Worm (Caenorhabditis elegans): ENCODE data around the gene ZK1248.11.
A peak's percentile ranks its signal among the peaks of the same experiment; 100 is the strongest.

Gene ZK1248.11

ce11 chrII:5844694-5845129 is 16.3 kb upstream of the ZK1248.11 start (continued):
- TF ChIP-seq lir-3 (tag; optimal IDR thresholded peaks at IDR 0.05) (peak; percentile 87), lin-39 (tag; optimal IDR thresholded peaks at IDR 0.05) (peak; percentile 85), dmd-6 (GFP tag; IDR thresholded peaks at IDR 0.05) (peak; percentile 99), set-16 (GFP tag; IDR thresholded peaks at IDR 0.05) (peak; percentile 83), nhr-102 (tag; optimal IDR thresholded peaks at IDR 0.05) (peak; percentile 98), daf-19 (GFP tag; conservative IDR thresholded peaks at IDR 0.05) (peak; percentile 99), ztf-7 (tag; optimal IDR thresholded peaks at IDR 0.05) (peak; percentile 91), D1046.2 (GFP tag; IDR thresholded peaks at IDR 0.05) (peak; percentile 92), spr-1 (tag; optimal IDR thresholded peaks at IDR 0.05) (peak; percentile 97), nhr-48 (tag; optimal IDR thresholded peaks at IDR 0.05) (peak; percentile 97), egl-27 (tag; optimal IDR thresholded peaks at IDR 0.05) (peak; percentile 93), nhr-237 (tag; optimal IDR thresholded peaks at IDR 0.05) (peak; percentile 70), Y75B8A.6 (GFP tag; IDR thresholded peaks at IDR 0.05) (peak; percentile 78), ceh-32 (tag; optimal IDR thresholded peaks at IDR 0.05; ENCODE audit: poor library complexity) (peak; percentile 91), mes-2 (tag; optimal IDR thresholded peaks at IDR 0.05; ENCODE audit: poor library complexity, severe bottlenecking) (peak; percentile 96), ceh-44 (GFP tag; IDR thresholded peaks at IDR 0.05) (peak; percentile 89; the same call in 1 of the 2 replicates), lin-1 (GFP tag; IDR thresholded peaks at IDR 0.05) (peak; percentile 95), jun-1 (tag; optimal IDR thresholded peaks at IDR 0.05) (peak; percentile 98), Y5F2A.4 (GFP tag; optimal IDR thresholded peaks at IDR 0.05) (peak; percentile 88), madf-9 (GFP tag; conservative IDR thresholded peaks at IDR 0.05) (peak; percentile 98), ceh-28 (tag; optimal IDR thresholded peaks at IDR 0.05) (peak; percentile 49), mxl-3 (GFP tag; optimal IDR thresholded peaks at IDR 0.05) (peak; percentile 89), dpl-1 (GFP tag; optimal IDR thresholded peaks at IDR 0.05) (peak; percentile 87), Y105C5A.15 (GFP tag; IDR thresholded peaks at IDR 0.05) (peak; percentile 74; the same call in 1 of the 2 replicates), nhr-76 (tag; optimal IDR thresholded peaks at IDR 0.05) (peak; percentile 77), mdl-1 (tag; optimal IDR thresholded peaks at IDR 0.05) (peak; percentile 94 to 95), zag-1 (tag; optimal IDR thresholded peaks at IDR 0.05) (peak; percentile 97), pha-4 (GFP tag; IDR thresholded peaks at IDR 0.05) (peak; percentile 99), pha-4 (tag; optimal IDR thresholded peaks at IDR 0.05) (peak; percentile 27), tra-1 (GFP tag; IDR thresholded peaks at IDR 0.05) (peak; percentile 98), madf-5 (GFP tag; IDR thresholded peaks at IDR 0.05) (peak; percentile 5 to 96; a peak in 3 of 4 replicates), ceh-20 (GFP tag; IDR thresholded peaks at IDR 0.05) (peak; percentile 99), mep-1 (tag; optimal IDR thresholded peaks at IDR 0.05) (peak; percentile 99), nhr-77 (tag; optimal IDR thresholded peaks at IDR 0.05) (peak; percentile 98), sdz-12 (GFP tag; optimal IDR thresholded peaks at IDR 0.05) (peak; percentile 82), unc-39 (tag; optimal IDR thresholded peaks at IDR 0.05) (peak; percentile 75), hmg-1.1 (GFP tag; IDR thresholded peaks at IDR 0.05) (peak; percentile 100), aly-2 (tag; optimal IDR thresholded peaks at IDR 0.05) (no peak), hlh-30 (tag; optimal IDR thresholded peaks at IDR 0.05; ENCODE audit: insufficient read depth) (peak; percentile 96), nhr-6 (tag; optimal IDR thresholded peaks at IDR 0.05) (peak; percentile 96), spr-3 (GFP tag; optimal IDR thresholded peaks at IDR 0.05) (peak; percentile 97), F37D6.2 (tag; optimal IDR thresholded peaks at IDR 0.05) (peak; percentile 97), ZK546.5 (tag; optimal IDR thresholded peaks at IDR 0.05) (peak; percentile 58 to 72), mxl-2 (GFP tag; conservative IDR thresholded peaks at IDR 0.05) (peak; percentile 86), lin-29 (GFP tag; IDR thresholded peaks at IDR 0.05) (peak; percentile 92), nhr-111 (GFP tag; optimal IDR thresholded peaks at IDR 0.05) (peak; percentile 89), daf-8 (GFP tag; IDR thresholded peaks at IDR 0.05) (0 out of 2 replicates have a peak, but pooled peaks have one; percentile 20), nhr-41 (GFP tag; IDR thresholded peaks at IDR 0.05) (peak; percentile 98), tag-97 (GFP tag; IDR thresholded peaks at IDR 0.05) (no peak), nhr-28 (tag; optimal IDR thresholded peaks at IDR 0.05) (peak; percentile 96), nhr-42 (GFP tag; IDR thresholded peaks at IDR 0.05) (peak; percentile 97)
